Worm (Caenorhabditis elegans): Measurements from ENCODE around the gene srh-8.

DNA sequence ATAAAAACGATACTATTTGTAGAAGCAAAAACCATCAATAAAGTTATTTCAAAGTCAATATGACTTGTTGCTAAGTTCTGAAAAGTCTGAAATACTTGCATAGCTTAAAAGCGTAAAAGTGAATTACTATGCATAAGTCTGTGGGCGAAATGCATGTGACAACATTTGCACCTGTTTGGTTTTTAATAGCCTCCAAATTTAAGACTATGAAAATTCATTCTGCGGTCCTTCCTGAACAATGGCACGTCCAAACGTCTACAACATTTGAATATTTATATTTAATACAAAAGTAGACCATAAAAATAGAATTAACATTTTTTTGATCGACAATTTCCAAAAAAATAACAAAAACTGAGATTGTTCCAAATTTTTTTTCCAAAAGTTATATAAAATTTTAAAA, 16.5 kb downstream of the srh-8 start, which contains the start of gene K09D9.14:
- TF ChIP-seq F49E8.2 (tag; optimal IDR thresholded peaks at IDR 0.05; ENCODE audit: insufficient read depth): no peak
- TF ChIP-seq lsy-27 (tag; optimal IDR thresholded peaks at IDR 0.05; ENCODE audit: borderline replicate concordance, insufficient read depth): no peak
- no peak for TF ChIP-seq unc-62 (GFP tag; optimal IDR thresholded peaks at IDR 0.05)
- no peak for TF ChIP-seq hmg-1.2 (GFP tag; IDR thresholded peaks at IDR 0.05)
- no peak for TF ChIP-seq ama-1 (optimal IDR thresholded peaks at IDR 0.05)
- no peak for TF ChIP-seq ama-1 (GFP tag; optimal IDR thresholded peaks at IDR 0.05)
- TF ChIP-seq ztf-6 (GFP tag; IDR thresholded peaks at IDR 0.05): no peak
- TF ChIP-seq efl-1 (GFP tag; optimal IDR thresholded peaks at IDR 0.05): no peak
- no peak for TF ChIP-seq K12H6.12 (tag; optimal IDR thresholded peaks at IDR 0.05)
- no peak for TF ChIP-seq rpc-1 (optimal IDR thresholded peaks at IDR 0.05)
- no peak for TF ChIP-seq rpc-1 (tag; optimal IDR thresholded peaks at IDR 0.05)
- TF ChIP-seq F39B2.1 (GFP tag; IDR thresholded peaks at IDR 0.05): no peak
- no peak for TF ChIP-seq bed-2 (GFP tag; IDR thresholded peaks at IDR 0.05)
- TF ChIP-seq pha-4 (tag; optimal IDR thresholded peaks at IDR 0.05): no peak
- TF ChIP-seq cebp-1 (GFP tag; IDR thresholded peaks at IDR 0.05): no peak
- TF ChIP-seq cebp-1 (tag; optimal IDR thresholded peaks at IDR 0.05): no peak
